Worm (Caenorhabditis elegans): ENCODE data around the gene F22F7.8.

DNA sequence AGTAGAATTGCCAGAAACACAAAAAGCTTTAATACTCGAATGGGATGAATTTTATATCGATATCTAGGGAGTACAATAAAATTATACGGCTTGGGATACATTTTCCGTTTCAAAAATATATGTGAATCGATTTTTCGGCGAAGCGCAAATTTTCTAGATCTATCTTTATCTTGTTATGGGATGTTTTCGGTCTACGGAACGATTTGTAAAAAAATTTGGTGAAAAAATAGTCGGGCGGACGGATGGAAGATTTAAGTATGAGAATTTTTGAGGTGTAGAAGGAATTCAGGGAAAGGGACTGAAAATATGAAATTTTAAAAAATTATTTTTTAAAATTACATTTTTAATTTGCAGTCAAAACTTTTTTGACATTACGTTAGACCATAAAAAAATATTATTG lies 15.8 kb downstream of the F22F7.8 start, which contains the start of gene F22F7.4:
- TF ChIP-seq med-1 (GFP tag; optimal IDR thresholded peaks at IDR 0.05; ENCODE audit: insufficient read depth): no peak
- TF ChIP-seq klf-2 (GFP tag; conservative IDR thresholded peaks at IDR 0.05): no peak
- TF ChIP-seq flt-1 (GFP tag; IDR thresholded peaks at IDR 0.05): no peak
- TF ChIP-seq ztf-29 (GFP tag; IDR thresholded peaks at IDR 0.05): no peak
- TF ChIP-seq ref-1 (GFP tag; conservative IDR thresholded peaks at IDR 0.05): no peak
- no peak for TF ChIP-seq T22C8.4 (GFP tag; IDR thresholded peaks at IDR 0.05)

All from whole organism, midembryonic.